Worm (Caenorhabditis elegans): ENCODE results near the gene K08D8.1.

K08D8.1 gene

DNA sequence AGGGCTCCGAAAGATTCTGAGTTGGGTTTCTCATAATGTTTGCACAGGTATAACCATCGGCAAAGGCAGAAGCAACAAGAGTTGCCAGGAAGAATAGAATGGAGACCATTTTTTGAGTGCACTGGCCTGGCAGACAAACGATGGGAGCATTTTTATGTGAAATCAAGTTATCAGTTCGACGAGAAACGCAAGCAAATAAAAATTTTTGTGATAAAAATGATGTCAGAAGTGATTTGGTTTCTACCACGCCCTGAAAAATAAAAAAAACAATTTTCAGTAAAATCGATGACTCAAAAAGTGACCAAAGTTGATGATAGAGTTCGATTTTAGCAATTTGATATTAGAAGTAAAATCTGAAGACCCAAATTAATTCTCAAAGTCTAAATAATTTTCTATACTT is 17.6 kb downstream of the K08D8.1 start, which contains the start of gene K08D8.4:
Gene K08D8.4 (minus strand): TSS at position 128 of the 400 bp plus-strand sequence.
- no peak for TF ChIP-seq unc-42 (tag; optimal IDR thresholded peaks at IDR 0.05)
- no peak for TF ChIP-seq ceh-48 (tag; optimal IDR thresholded peaks at IDR 0.05)
- no peak for TF ChIP-seq pha-4 (tag; optimal IDR thresholded peaks at IDR 0.05)
- peak; percentile 15 for TF ChIP-seq elt-2 (tag; optimal IDR thresholded peaks at IDR 0.05)
- TF ChIP-seq unc-3 (GFP tag; conservative IDR thresholded peaks at IDR 0.05), result no peak
- TF ChIP-seq unc-3 (tag; optimal IDR thresholded peaks at IDR 0.05), result no peak
- no peak for TF ChIP-seq ref-2 (tag; optimal IDR thresholded peaks at IDR 0.05)
- TF ChIP-seq gmeb-2 (tag; optimal IDR thresholded peaks at IDR 0.05), result no peak

DNA sequence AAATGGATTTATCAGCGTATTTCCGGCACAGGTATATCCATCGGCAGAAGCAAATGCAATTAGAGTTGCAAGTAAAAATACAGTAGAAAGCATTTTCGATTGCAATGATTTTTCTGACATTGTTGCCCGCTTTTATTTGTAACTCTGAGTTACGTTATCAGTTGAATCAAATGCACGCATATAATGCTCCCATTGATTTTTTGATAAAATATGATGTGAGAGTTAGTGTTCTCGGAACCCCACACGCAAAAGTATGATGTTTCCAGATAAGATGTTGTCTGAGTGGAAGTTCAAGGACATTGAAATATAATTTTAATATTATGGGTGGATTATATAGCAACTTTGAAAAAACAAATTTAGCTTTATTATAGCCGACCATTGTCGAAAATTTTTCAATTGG is 19.7 kb downstream of the K08D8.1 start, which contains the start of gene K08D8.5:
Gene K08D8.5 (minus strand): TSS at position 140 of the 400 bp plus-strand sequence.
- TF ChIP-seq odd-2 (tag; optimal IDR thresholded peaks at IDR 0.05) (no peak), gmeb-2 (tag; optimal IDR thresholded peaks at IDR 0.05) (no peak), ceh-9 (tag; optimal IDR thresholded peaks at IDR 0.05) (no peak), hlh-15 (tag; optimal IDR thresholded peaks at IDR 0.05) (no peak), elt-2 (tag; optimal IDR thresholded peaks at IDR 0.05) (peak; percentile 39), ref-2 (tag; optimal IDR thresholded peaks at IDR 0.05) (no peak), pat-9 (tag; optimal IDR thresholded peaks at IDR 0.05) (no peak)

DNA sequence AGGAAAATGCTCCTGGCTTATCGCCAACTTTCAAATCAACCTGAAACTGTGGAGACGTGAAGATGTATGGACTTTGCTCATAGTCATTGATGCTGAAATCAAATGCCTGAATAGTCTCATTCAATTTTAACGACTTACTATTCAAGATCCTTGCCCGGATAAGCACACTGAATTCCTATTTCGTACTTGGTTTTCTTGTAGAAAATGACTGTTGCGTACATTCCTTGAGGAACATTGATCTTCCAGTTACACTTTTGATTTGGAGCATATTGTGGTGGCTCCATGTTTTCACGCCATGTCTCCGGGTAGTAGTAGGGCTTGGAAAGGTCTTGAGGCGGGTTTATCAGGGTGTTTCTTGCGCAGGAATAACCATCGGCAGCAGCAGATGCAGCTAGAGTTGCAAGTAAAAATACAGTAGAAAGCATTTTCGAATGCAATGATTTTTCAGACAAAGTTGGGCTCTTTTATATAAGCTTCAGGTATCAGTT is 22.3 kb downstream of the K08D8.1 start, which contains the start of gene irg-6:
Gene irg-6 (minus strand): TSS at position 438 of the 488 bp plus-strand sequence.
- TF ChIP-seq nfya-1 (tag; optimal IDR thresholded peaks at IDR 0.05) (no peak), pat-9 (tag; optimal IDR thresholded peaks at IDR 0.05) (no peak), eyg-1 (tag; optimal IDR thresholded peaks at IDR 0.05) (no peak), hlh-6 (tag; optimal IDR thresholded peaks at IDR 0.05) (no peak), zip-5 (tag; optimal IDR thresholded peaks at IDR 0.05) (no peak), ceh-31 (tag; optimal IDR thresholded peaks at IDR 0.05) (no peak), Y22D7AL.16 (tag; optimal IDR thresholded peaks at IDR 0.05) (no peak), pha-2 (tag; optimal IDR thresholded peaks at IDR 0.05) (no peak), K02D7.2 (tag; optimal IDR thresholded peaks at IDR 0.05) (no peak), npax-4 (tag; optimal IDR thresholded peaks at IDR 0.05) (no peak), fkh-10 (GFP tag; optimal IDR thresholded peaks at IDR 0.05) (no peak)

DNA sequence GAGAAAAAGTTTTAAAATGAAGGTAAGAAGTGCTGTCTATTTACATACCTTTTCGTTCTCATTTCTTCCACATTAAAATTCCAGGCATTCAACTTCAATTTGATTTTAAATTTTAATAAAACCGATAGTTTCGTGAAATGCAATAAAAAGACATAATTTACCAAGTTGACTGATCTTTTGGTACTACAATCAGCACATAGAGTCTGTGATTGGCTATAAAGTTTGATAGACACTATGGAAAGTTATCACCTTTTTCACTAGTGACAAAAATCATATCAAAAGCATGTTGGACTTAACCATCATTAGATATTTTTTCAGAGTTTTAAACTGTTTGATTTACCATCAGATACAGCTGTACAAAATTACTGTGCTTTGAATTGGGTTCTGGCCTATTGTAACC is 23.2 kb downstream of the K08D8.1 start, which contains the start of gene srz-15:
Gene srz-15 (plus strand): TSS at position 301 of the 400 bp plus-strand sequence.
- TF ChIP-seq nhr-11 (tag; optimal IDR thresholded peaks at IDR 0.05) (no peak), ceh-14 (tag; optimal IDR thresholded peaks at IDR 0.05) (no peak), sox-4 (tag; optimal IDR thresholded peaks at IDR 0.05) (no peak), ceh-22 (tag; optimal IDR thresholded peaks at IDR 0.05) (no peak), rnt-1 (tag; optimal IDR thresholded peaks at IDR 0.05) (no peak), fkh-6 (tag; optimal IDR thresholded peaks at IDR 0.05) (no peak), K02D7.2 (tag; optimal IDR thresholded peaks at IDR 0.05) (no peak), ceh-30 (tag; optimal IDR thresholded peaks at IDR 0.05) (no peak), ceh-48 (tag; optimal IDR thresholded peaks at IDR 0.05) (no peak), ceh-6 (GFP tag; optimal IDR thresholded peaks at IDR 0.05) (no peak), gmeb-2 (tag; optimal IDR thresholded peaks at IDR 0.05) (no peak), hlh-30 (tag; optimal IDR thresholded peaks at IDR 0.05; ENCODE audit: insufficient read depth) (no peak), madf-2 (tag; optimal IDR thresholded peaks at IDR 0.05) (no peak)

DNA sequence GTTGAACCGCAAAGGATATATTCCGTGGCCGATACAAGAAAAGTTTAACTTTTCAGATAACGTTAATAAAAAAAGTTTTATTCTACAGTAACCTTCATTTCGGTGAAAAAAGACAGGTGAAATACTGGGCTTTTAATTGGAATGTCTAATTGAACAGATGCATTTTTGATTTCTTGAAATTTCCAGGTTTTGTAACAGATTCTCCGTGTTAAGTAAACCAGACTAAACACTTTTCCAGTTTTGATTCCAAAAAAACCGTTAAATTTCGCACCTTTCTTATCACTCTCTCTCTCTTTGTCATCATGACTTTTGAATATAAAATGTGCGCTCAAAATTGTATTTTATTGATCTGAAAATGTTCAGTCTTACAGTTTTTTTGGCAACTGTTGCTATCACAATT is 26.0 kb downstream of the K08D8.1 start, which contains the start of gene C32H11.3:
Gene C32H11.3 (plus strand): TSS at position 301 of the 400 bp plus-strand sequence.
- TF ChIP-seq elt-2 (tag; optimal IDR thresholded peaks at IDR 0.05), result no peak
- TF ChIP-seq dmd-4 (tag; optimal IDR thresholded peaks at IDR 0.05; ENCODE audit: borderline replicate concordance), result no peak
- TF ChIP-seq K02D7.2 (tag; optimal IDR thresholded peaks at IDR 0.05), result no peak
- TF ChIP-seq fkh-6 (tag; optimal IDR thresholded peaks at IDR 0.05), result no peak
- no peak for TF ChIP-seq hlh-6 (tag; optimal IDR thresholded peaks at IDR 0.05)
- no peak for TF ChIP-seq tbx-2 (tag; optimal IDR thresholded peaks at IDR 0.05)
- no peak for TF ChIP-seq ref-2 (tag; optimal IDR thresholded peaks at IDR 0.05)
- no peak for TF ChIP-seq tbx-7 (tag; optimal IDR thresholded peaks at IDR 0.05)
- TF ChIP-seq mec-3 (tag; optimal IDR thresholded peaks at IDR 0.05; ENCODE audit: borderline replicate concordance), result no peak
- no peak for TF ChIP-seq npax-4 (tag; optimal IDR thresholded peaks at IDR 0.05)
- TF ChIP-seq ceh-30 (tag; optimal IDR thresholded peaks at IDR 0.05), result no peak
- TF ChIP-seq madf-2 (tag; optimal IDR thresholded peaks at IDR 0.05), result no peak
- TF ChIP-seq pag-3 (tag; optimal IDR thresholded peaks at IDR 0.05; ENCODE audit: borderline replicate concordance), result no peak
- no peak for TF ChIP-seq gmeb-2 (tag; optimal IDR thresholded peaks at IDR 0.05)
- no peak for TF ChIP-seq eyg-1 (tag; optimal IDR thresholded peaks at IDR 0.05)
- TF ChIP-seq ama-1 (optimal IDR thresholded peaks at IDR 0.05), result no peak
- TF ChIP-seq ceh-14 (tag; optimal IDR thresholded peaks at IDR 0.05), result no peak
- no peak for TF ChIP-seq ahr-1 (tag; optimal IDR thresholded peaks at IDR 0.05)

Measured in whole organism, late embryonic.